Fruit fly (Drosophila melanogaster) S2 (cell line): Measurements from ENCODE around the gene NimB5.

Experiments
- CG8478 ChIP-seq: fragments of >200 bp; optimal IDR thresholded peaks from 2 replicates; lab custom pipeline; 2018
- CTCF ChIP-seq, 2 experiments: fragments of >200 bp; optimal IDR thresholded peaks; 2 replicates each; lab custom pipeline; 2018

Gene NimB5

DNA sequence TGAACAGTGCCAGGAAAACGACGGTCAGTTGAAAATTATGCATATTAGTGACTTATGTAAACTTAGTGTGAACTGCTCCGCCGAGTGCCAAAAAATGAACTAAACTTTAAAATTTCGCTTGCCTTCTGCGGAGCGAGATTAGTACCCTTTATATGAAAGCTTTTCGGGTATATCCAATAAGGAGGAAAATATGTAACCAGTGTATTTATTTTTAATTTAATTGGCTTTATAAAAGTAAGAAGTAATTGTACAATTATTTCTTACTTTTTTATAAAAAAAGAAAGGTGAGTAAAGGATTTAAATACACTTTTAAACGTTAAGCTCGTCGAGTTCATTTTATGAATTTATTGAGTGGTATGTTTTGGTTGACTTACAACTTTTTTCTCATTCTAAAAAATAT, 2.9 kb downstream of the NimB5 start, which contains the start of gene He:
Gene He, minus strand, starts transcription at position 101 of the 400 bp plus-strand sequence.
- no peak for TF ChIP-seq CTCF (optimal IDR thresholded peaks at IDR 0.05; lab: Kevin White, UChicago)
- TF ChIP-seq CG8478 (lab: Kevin White, UChicago), result no peak

DNA sequence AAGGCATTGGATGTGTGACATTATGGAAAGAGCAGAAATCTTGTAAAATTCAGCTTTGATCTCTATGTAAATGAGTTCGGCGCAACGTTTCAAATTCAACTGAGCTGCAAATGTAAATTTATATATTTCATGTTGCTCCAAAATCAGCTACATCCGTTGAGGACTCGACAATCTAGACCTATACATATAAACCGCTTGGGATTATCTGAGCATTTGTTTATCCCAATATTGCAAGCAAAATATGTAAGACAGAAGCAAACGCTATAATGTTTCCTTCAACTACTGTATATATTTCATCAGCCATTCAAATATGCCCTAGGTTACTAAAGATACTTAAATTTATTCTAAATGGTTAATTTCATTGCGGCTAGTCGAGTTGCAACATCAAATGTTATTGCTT, 6.7 kb downstream of the NimB5 start, which contains the start of gene NimC1:
Gene NimC1, minus strand, starts transcription at position 101 of the 400 bp plus-strand sequence.
- no peak for TF ChIP-seq CTCF (optimal IDR thresholded peaks at IDR 0.05; lab: Kevin White, UChicago)
- TF ChIP-seq CG8478 (lab: Kevin White, UChicago), result no peak

DNA sequence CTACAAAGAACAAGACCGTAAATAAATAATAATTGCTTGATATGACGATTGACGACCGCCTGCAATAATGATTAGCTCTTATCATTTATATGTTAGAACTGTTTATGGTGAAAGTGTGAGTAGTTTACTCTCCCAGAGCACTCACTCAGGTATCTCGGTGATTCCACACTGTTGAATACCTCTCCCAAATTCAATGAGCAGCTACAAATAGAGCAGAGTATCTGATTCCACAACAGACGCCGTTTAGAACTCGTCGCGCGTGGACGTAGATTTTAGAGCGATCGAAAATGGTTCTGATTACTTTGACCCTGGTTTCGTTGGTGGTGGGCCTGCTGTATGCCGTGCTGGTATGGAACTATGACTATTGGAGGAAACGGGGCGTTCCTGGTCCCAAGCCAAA, 7.1 kb downstream of the NimB5 start, which contains the start of gene Cyp28a5:
Gene Cyp28a5, plus strand, starts transcription at position 230 of the 400 bp plus-strand sequence.
- TF ChIP-seq CTCF (optimal IDR thresholded peaks at IDR 0.05; lab: Kevin White, UChicago), result no peak
- no peak for TF ChIP-seq CG8478 (lab: Kevin White, UChicago)

DNA sequence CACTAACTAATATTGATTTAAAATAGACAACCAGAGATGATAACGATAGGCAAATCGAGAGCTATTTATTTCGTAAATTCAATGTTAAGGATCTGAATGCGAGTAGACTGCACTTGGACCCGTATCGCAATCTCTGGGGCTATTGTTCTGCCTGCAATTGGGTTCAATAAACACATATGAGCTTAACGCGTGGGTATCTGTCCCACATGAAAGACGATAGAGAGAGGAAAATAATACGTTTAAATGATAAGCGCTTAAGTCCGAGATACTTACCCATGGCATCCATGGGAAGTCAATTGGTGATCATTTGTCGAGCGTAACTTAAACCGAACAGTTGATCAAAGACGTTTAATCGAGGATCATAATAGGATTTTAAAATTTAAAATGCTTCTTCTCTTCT, 9.8 kb downstream of the NimB5 start, which contains the start of gene NimC2:
Gene NimC2, plus strand, starts transcription at position 301 of the 400 bp plus-strand sequence.
- TF ChIP-seq CG8478 (lab: Kevin White, UChicago) (no peak), CTCF (optimal IDR thresholded peaks at IDR 0.05; lab: Kevin White, UChicago) (no peak)

DNA sequence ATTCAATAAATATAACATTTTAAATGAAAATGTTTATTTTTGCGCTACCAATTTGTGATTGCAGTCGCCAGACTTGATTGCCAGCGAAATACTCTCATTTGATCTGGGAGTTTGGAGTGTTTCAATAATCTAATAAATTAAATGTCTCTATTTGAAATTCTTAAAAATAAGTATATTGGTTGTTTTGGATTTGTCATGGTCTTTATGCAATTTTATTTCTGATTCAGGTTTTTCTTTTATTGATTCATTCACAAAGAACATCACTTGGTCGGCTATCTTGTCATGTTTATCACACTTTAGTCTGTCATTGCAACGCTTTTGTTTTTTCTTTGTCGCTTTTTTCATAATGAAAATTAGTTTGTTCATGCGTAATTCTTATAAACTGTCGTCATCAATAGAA, 29.0 kb downstream of the NimB5 start:
- no peak for TF ChIP-seq CG8478 (lab: Kevin White, UChicago)
- no peak for TF ChIP-seq CTCF (optimal IDR thresholded peaks at IDR 0.05; lab: Kevin White, UChicago)

DNA sequence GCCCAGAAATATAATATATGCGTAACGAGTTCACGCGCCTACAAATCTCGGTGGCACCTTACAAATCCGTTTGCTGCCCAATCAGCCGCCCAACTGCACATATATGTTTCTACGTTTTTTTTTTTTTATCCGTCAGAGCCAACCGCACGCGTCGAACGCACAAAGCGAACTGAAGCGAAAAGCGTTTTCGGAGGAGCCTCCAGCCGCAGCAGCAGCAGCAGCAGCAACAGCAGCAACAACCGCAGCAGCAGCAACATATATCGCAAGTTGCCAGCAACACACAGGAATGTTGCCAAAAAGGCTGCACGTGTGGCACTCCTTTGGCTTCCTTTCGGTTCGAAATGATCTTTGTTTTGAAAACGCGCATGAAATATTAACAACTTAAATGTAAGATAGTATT, 31.1 kb downstream of the NimB5 start, which contains the start of gene rk:
Gene rk, minus strand, starts transcription at position 171 of the 400 bp plus-strand sequence.
- TF ChIP-seq CTCF (optimal IDR thresholded peaks at IDR 0.05; lab: Kevin White, UChicago), result no peak
- no peak for TF ChIP-seq CG8478 (lab: Kevin White, UChicago)

DNA sequence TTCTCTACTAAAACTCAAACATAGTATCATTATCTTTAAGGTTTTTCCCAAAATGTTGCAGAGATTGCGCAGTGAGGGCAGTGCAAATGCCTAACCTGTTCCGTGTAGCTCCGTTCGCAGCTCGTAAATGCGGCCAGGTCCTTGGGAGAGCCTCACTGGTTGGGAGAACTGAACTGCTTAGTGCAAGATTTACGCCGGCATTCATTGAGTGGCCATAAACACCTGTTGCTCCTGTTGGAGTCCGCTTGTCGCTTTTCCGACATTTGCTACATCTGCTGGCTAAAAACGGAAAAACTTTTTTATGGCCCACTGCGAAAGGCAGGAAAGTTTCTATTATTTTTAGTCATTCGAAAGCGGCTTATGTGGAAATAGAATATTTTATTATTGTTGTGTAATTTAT, 31.9 kb downstream of the NimB5 start:
- TF ChIP-seq CTCF (optimal IDR thresholded peaks at IDR 0.05; lab: Kevin White, UChicago) (no peak), CG8478 (lab: Kevin White, UChicago) (no peak)

DNA sequence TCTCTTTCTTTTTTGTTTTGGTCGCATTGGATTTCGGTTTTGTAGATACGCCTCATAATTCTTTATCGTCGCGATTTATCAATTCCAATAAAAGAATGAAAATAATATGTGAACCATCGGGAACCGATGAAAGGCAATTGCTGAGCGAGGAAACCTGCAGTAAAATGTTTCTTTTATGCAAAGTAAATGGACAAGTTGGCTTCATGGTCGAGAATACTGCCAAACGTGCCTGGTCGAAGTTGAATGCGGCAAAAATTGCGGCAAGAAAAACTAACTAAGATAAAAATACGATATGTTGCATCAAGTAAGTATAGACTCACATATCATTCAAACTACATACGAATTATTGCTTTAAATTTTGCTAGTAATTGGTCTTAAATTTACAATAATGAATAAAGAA, 37.8 kb downstream of the NimB5 start, which contains the start of gene CG42692:
Gene CG42692, plus strand, starts transcription at position 301 of the 400 bp plus-strand sequence.
- TF ChIP-seq CTCF (optimal IDR thresholded peaks at IDR 0.05; lab: Kevin White, UChicago) (no peak), CG8478 (lab: Kevin White, UChicago) (no peak)

DNA sequence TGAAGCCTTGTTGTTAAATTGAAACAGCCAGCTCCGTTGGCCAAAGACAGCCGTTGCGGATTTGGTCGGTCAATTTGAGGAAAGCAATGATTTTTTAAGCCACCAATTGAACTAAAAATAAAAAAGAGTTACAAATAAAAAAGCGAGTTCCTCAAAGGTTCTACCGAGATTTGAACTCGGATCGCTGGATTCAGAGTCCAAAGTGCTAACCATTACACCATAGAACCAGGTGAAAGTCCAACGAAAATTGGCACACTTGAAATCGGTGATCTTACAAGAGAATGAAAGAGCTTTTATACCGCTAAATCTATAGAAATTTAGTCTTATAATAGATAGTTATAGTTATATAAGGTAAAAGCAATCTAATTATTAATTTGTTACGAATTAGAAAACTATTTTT, 40.4 kb downstream of the NimB5 start:
- TF ChIP-seq CG8478 (lab: Kevin White, UChicago), result no peak

DNA sequence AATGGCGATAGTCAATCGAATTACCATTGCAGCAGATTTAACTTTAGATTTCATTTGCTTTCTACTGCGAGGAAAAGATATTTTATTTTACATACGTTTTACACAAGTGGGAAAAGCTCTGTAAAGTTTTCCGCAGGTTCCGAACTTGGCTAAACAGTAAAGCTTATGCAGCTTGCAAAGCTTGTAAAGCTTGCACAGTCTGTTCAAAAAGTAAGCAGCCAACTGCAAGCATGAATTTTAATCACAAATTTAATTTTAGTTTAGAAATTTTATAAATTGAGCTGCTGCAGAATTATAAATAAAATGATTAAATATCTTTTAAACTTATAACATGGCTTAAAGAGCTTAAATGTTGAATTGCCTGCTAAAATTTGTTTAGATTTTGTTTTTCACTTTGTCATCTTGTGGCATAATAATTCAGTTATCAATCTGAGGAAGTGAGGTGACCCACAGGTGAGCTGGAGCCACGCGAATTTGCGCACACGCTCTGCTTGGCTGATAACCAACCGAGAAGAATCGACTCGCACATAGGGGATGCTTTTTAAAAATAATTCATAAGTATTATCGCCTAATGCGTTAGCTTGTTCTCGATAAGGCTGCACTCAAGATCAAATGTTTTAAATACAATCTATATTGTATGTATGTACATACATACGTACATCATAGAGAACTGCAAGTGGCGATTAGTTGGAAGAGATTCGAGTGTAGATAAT, 41.8 kb downstream of the NimB5 start:
- TF ChIP-seq CG8478 (lab: Kevin White, UChicago) (no peak), CTCF (optimal IDR thresholded peaks at IDR 0.05; lab: Kevin White, UChicago) (no peak)

DNA sequence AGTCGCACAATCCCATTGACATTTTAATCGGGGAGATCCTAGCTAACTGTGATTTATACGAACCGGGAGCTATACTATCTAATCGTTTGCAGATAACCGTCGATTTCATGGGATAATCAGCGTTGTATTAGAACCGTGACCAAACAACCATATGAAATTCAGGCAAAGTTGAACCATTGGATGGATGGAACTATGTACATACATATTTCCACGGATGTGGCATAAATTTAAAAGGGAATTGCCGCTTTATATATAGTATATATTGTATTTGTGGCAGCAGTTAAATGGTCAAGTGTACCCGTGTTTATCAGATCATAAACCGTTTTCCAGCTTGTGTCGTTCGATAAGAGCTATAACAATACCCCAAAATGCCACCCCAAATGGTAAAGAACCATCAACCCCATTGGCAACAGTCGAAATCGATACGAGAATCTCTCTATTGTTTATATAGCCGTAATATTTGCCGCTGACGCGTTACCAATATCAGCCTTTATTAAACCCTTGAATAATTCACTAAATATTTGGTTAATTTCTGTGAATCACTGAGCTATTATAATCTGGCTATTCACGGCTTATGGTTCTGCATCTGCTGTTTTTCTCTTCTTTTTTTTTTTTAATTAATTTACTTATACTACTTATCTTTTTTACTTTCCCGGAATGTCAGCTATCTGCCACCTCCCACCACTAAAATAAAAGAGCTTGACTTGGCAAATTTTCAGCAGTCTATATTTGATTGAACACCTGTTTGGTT, 42.5 kb downstream of the NimB5 start, which contains the start of gene bgm:
Gene bgm, plus strand, starts transcription at position 701 of the 751 bp plus-strand sequence.
- TF ChIP-seq CTCF (optimal IDR thresholded peaks at IDR 0.05; lab: Kevin White, UChicago) (no peak), CG8478 (lab: Kevin White, UChicago) (no peak)

DNA sequence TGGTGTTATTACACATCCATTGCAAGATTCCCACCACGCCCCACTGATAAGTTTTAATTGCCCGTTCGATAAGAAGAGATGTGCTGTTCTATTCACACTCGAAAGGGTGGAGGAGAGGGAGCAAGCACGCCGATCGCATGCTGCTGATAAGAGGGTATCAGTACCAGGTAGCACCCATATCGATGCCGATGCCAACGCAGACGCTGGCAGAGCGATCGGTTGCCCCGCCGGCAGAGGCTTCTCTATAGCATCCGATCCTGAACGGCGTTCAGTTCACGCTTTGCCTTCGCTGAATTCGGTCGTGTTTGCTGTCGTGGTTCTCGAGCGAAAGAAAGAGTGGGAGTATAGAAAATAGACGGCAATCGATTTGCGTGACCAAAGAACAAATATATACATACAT, 43.5 kb downstream of the NimB5 start:
- TF ChIP-seq CTCF (optimal IDR thresholded peaks at IDR 0.05; lab: Kevin White, UChicago) (no peak), CG8478 (lab: Kevin White, UChicago) (no peak)

DNA sequence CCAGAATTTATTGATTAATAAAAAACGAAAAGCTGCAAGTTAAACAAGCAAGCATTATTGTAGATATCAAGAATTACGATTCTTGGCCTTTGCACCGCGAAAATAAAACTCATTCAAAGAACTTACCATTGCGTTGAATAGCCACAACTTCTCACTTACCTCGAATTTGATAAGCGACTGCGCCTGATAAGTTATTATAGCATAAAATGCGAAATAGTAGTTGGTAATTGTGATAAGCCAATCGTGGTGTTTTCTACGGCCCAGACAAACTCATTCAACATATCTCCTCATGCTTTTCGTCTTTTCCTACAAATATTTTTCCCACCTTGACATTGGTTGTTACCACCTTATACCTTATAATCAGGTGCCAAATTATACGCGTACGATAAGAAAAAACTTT, 45.1 kb downstream of the NimB5 start:
- no peak for TF ChIP-seq CG8478 (lab: Kevin White, UChicago)
- no peak for TF ChIP-seq CTCF (optimal IDR thresholded peaks at IDR 0.05; lab: Kevin White, UChicago)

DNA sequence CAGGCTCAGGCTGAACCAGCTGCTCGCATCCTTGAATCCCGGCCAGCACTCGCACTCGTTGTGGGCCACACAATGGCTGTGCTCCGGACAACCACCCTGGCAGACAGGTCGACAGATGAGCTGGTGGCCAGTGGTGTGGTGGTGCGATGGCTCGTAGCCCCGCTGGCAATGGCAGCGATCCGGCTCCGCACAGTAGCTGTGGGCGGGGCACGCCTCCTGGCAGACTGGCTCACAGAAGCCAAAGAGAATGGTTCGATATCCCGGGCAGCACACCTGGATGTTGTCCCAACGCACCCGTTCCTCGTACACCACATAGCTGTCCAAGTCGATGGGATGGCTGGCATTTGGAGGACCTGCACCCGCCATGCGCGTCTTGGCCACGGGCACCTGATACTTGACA, 49.7 kb downstream of the NimB5 start:
- TF ChIP-seq CTCF (optimal IDR thresholded peaks at IDR 0.05; lab: Kevin White, UChicago), result no peak
- TF ChIP-seq CG8478 (lab: Kevin White, UChicago), result no peak

DNA sequence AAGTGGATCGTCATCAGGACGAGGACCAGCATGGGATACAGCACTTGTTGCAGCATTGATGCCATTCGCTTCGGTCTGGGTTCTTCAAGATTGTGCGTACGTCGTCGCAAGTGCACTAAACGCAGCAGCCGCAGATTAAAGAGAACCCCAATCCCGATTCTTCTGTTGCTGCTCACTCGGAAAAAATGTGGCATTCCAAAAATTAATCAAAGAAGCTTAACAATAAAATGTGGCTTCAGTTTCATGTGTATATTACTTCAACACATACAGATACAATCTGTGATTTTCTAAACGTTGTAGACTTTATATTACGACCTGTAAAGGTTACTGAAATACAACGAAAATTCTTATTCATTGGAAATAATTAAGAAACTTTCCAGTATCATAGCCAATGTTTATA, 50.1 kb downstream of the NimB5 start, which contains the start of gene NimC3:
Gene NimC3, minus strand, starts transcription at position 101 of the 400 bp plus-strand sequence.
- TF ChIP-seq CG8478 (lab: Kevin White, UChicago) (no peak), CTCF (optimal IDR thresholded peaks at IDR 0.05; lab: Kevin White, UChicago) (no peak)
